Worm (Caenorhabditis elegans): ENCODE measurements around the gene srw-91.

The srw-91 gene

ce11 chrV:1668216-1668615, 12.5 kb downstream of the srw-91 start, which contains the start of gene irld-42:
TSS of gene irld-42 (plus strand) at chrV:1668516.
- no peak for TF ChIP-seq scrt-1 (GFP tag; IDR thresholded peaks at IDR 0.05)
- no peak for TF ChIP-seq ceh-13 (GFP tag; optimal IDR thresholded peaks at IDR 0.05)
- TF ChIP-seq tbx-37 (GFP tag; conservative IDR thresholded peaks at IDR 0.05): no peak
- no peak for TF ChIP-seq ets-7 (tag; optimal IDR thresholded peaks at IDR 0.05)
- no peak for TF ChIP-seq sea-1 (GFP tag; conservative IDR thresholded peaks at IDR 0.05)
- TF ChIP-seq B0310.2 (tag; optimal IDR thresholded peaks at IDR 0.05): no peak
- TF ChIP-seq pes-1 (GFP tag; IDR thresholded peaks at IDR 0.05): no peak
- no peak for TF ChIP-seq ama-1 (optimal IDR thresholded peaks at IDR 0.05)
- TF ChIP-seq flt-1 (GFP tag; IDR thresholded peaks at IDR 0.05): no peak
- TF ChIP-seq ceh-36 (tag; optimal IDR thresholded peaks at IDR 0.05): no peak
- no peak for TF ChIP-seq hmg-4 (GFP tag; optimal IDR thresholded peaks at IDR 0.05)
- TF ChIP-seq hmbx-1 (tag; optimal IDR thresholded peaks at IDR 0.05): no peak
- TF ChIP-seq hnd-1 (tag; optimal IDR thresholded peaks at IDR 0.05): no peak
- no peak for TF ChIP-seq aly-1 (tag; optimal IDR thresholded peaks at IDR 0.05)
- TF ChIP-seq F13C5.2 (tag; optimal IDR thresholded peaks at IDR 0.05): no peak
- no peak for TF ChIP-seq tbx-11 (GFP tag; IDR thresholded peaks at IDR 0.05)
- TF ChIP-seq tra-4 (tag; optimal IDR thresholded peaks at IDR 0.05): no peak

ce11 chrV:1666904-1667303, 13.8 kb downstream of the srw-91 start, which contains the start of gene K04F1.8:
TSS of gene K04F1.8 (plus strand) at chrV:1667204.
- TF ChIP-seq aly-1 (tag; optimal IDR thresholded peaks at IDR 0.05) (no peak), ama-1 (optimal IDR thresholded peaks at IDR 0.05) (no peak), tbx-11 (GFP tag; IDR thresholded peaks at IDR 0.05) (no peak), hnd-1 (tag; optimal IDR thresholded peaks at IDR 0.05) (no peak), tbx-37 (GFP tag; conservative IDR thresholded peaks at IDR 0.05) (no peak), tra-4 (tag; optimal IDR thresholded peaks at IDR 0.05) (no peak), hmbx-1 (tag; optimal IDR thresholded peaks at IDR 0.05) (no peak), pes-1 (GFP tag; IDR thresholded peaks at IDR 0.05) (no peak), ceh-13 (GFP tag; optimal IDR thresholded peaks at IDR 0.05) (no peak), flt-1 (GFP tag; IDR thresholded peaks at IDR 0.05) (no peak), B0310.2 (tag; optimal IDR thresholded peaks at IDR 0.05) (no peak), F13C5.2 (tag; optimal IDR thresholded peaks at IDR 0.05) (no peak), ets-7 (tag; optimal IDR thresholded peaks at IDR 0.05) (no peak), hmg-4 (GFP tag; optimal IDR thresholded peaks at IDR 0.05) (no peak)

ce11 chrV:1664921-1665320, 15.7 kb downstream of the srw-91 start, which contains the start of gene K04F1.9:
TSS of gene K04F1.9 (plus strand) at chrV:1665221.
- TF ChIP-seq scrt-1 (GFP tag; IDR thresholded peaks at IDR 0.05): no peak
- no peak for TF ChIP-seq sea-1 (GFP tag; conservative IDR thresholded peaks at IDR 0.05)
- TF ChIP-seq hnd-1 (tag; optimal IDR thresholded peaks at IDR 0.05): no peak
- TF ChIP-seq pes-1 (GFP tag; IDR thresholded peaks at IDR 0.05): no peak
- TF ChIP-seq ceh-36 (tag; optimal IDR thresholded peaks at IDR 0.05): no peak
- no peak for TF ChIP-seq aly-1 (tag; optimal IDR thresholded peaks at IDR 0.05)
- no peak for TF ChIP-seq ceh-13 (GFP tag; optimal IDR thresholded peaks at IDR 0.05)
- TF ChIP-seq hmbx-1 (tag; optimal IDR thresholded peaks at IDR 0.05): no peak
- TF ChIP-seq ama-1 (optimal IDR thresholded peaks at IDR 0.05): no peak
- no peak for TF ChIP-seq tbx-11 (GFP tag; IDR thresholded peaks at IDR 0.05)
- TF ChIP-seq tra-4 (tag; optimal IDR thresholded peaks at IDR 0.05): no peak
- TF ChIP-seq ets-7 (tag; optimal IDR thresholded peaks at IDR 0.05): no peak

- no peak for TF ChIP-seq hnd-1 (tag; optimal IDR thresholded peaks at IDR 0.05)
- no peak for TF ChIP-seq ets-7 (tag; optimal IDR thresholded peaks at IDR 0.05)
- TF ChIP-seq tbx-37 (GFP tag; conservative IDR thresholded peaks at IDR 0.05): no peak
- TF ChIP-seq tbx-11 (GFP tag; IDR thresholded peaks at IDR 0.05): no peak
These were observed 18.4 kb downstream of the srw-91 start, which contains the start of gene irld-40 for ce11 chrV:1662270-1662669. TSS of gene irld-40 (plus strand) at chrV:1662570.

ce11 chrV:1654845-1655244, 25.8 kb downstream of the srw-91 start, which contains the start of gene irld-11:
TSS of gene irld-11 (plus strand) at chrV:1655145.
- TF ChIP-seq tbx-11 (GFP tag; IDR thresholded peaks at IDR 0.05) (no peak), hnd-1 (tag; optimal IDR thresholded peaks at IDR 0.05) (no peak), tra-4 (tag; optimal IDR thresholded peaks at IDR 0.05) (no peak), hmg-4 (GFP tag; optimal IDR thresholded peaks at IDR 0.05) (no peak), scrt-1 (GFP tag; IDR thresholded peaks at IDR 0.05) (no peak), ceh-36 (tag; optimal IDR thresholded peaks at IDR 0.05) (no peak), B0310.2 (tag; optimal IDR thresholded peaks at IDR 0.05) (no peak), pes-1 (GFP tag; IDR thresholded peaks at IDR 0.05) (no peak), tbx-37 (GFP tag; conservative IDR thresholded peaks at IDR 0.05) (no peak), flt-1 (GFP tag; IDR thresholded peaks at IDR 0.05) (no peak)

ce11 chrV:1651045-1651444, 29.6 kb downstream of the srw-91 start, which contains the start of gene irld-44:
TSS of gene irld-44 (plus strand) at chrV:1651345.
- no peak for TF ChIP-seq ets-7 (tag; optimal IDR thresholded peaks at IDR 0.05)
- no peak for TF ChIP-seq tra-4 (tag; optimal IDR thresholded peaks at IDR 0.05)
- TF ChIP-seq scrt-1 (GFP tag; IDR thresholded peaks at IDR 0.05): no peak
- TF ChIP-seq hmg-4 (GFP tag; optimal IDR thresholded peaks at IDR 0.05): no peak
- no peak for TF ChIP-seq ceh-13 (GFP tag; optimal IDR thresholded peaks at IDR 0.05)
- TF ChIP-seq B0310.2 (tag; optimal IDR thresholded peaks at IDR 0.05): no peak
- TF ChIP-seq ceh-36 (tag; optimal IDR thresholded peaks at IDR 0.05): no peak
- no peak for TF ChIP-seq pes-1 (GFP tag; IDR thresholded peaks at IDR 0.05)
- no peak for TF ChIP-seq hnd-1 (tag; optimal IDR thresholded peaks at IDR 0.05)
- no peak for TF ChIP-seq F13C5.2 (tag; optimal IDR thresholded peaks at IDR 0.05)
- TF ChIP-seq tbx-11 (GFP tag; IDR thresholded peaks at IDR 0.05): no peak
- no peak for TF ChIP-seq ama-1 (optimal IDR thresholded peaks at IDR 0.05)
- TF ChIP-seq tbx-37 (GFP tag; conservative IDR thresholded peaks at IDR 0.05): no peak
- no peak for TF ChIP-seq aly-1 (tag; optimal IDR thresholded peaks at IDR 0.05)
- no peak for TF ChIP-seq hmbx-1 (tag; optimal IDR thresholded peaks at IDR 0.05)
- no peak for TF ChIP-seq sea-1 (GFP tag; conservative IDR thresholded peaks at IDR 0.05)

ce11 chrV:1648000-1648399, 32.7 kb downstream of the srw-91 start, which contains the start of gene irld-45:
TSS of gene irld-45 (plus strand) at chrV:1648300.
- TF ChIP-seq hnd-1 (tag; optimal IDR thresholded peaks at IDR 0.05) (no peak), tra-4 (tag; optimal IDR thresholded peaks at IDR 0.05) (no peak), aly-1 (tag; optimal IDR thresholded peaks at IDR 0.05) (no peak), tbx-37 (GFP tag; conservative IDR thresholded peaks at IDR 0.05) (no peak), ets-7 (tag; optimal IDR thresholded peaks at IDR 0.05) (no peak), ceh-13 (GFP tag; optimal IDR thresholded peaks at IDR 0.05) (no peak), hmg-4 (GFP tag; optimal IDR thresholded peaks at IDR 0.05) (no peak), scrt-1 (GFP tag; IDR thresholded peaks at IDR 0.05) (no peak), ama-1 (optimal IDR thresholded peaks at IDR 0.05) (no peak), B0310.2 (tag; optimal IDR thresholded peaks at IDR 0.05) (no peak), hmbx-1 (tag; optimal IDR thresholded peaks at IDR 0.05) (no peak), flt-1 (GFP tag; IDR thresholded peaks at IDR 0.05) (no peak), tbx-11 (GFP tag; IDR thresholded peaks at IDR 0.05) (no peak), F13C5.2 (tag; optimal IDR thresholded peaks at IDR 0.05) (no peak), sea-1 (GFP tag; conservative IDR thresholded peaks at IDR 0.05) (no peak), ceh-36 (tag; optimal IDR thresholded peaks at IDR 0.05) (no peak), pes-1 (GFP tag; IDR thresholded peaks at IDR 0.05) (no peak)
